Worm (Caenorhabditis elegans): ENCODE results near the gene K08H2.5.

- TF ChIP-seq nhr-76 (tag; optimal IDR thresholded peaks at IDR 0.05) (no peak), ama-1 (optimal IDR thresholded peaks at IDR 0.05) (no peak), sox-4 (tag; optimal IDR thresholded peaks at IDR 0.05) (no peak), dpl-1 (GFP tag; optimal IDR thresholded peaks at IDR 0.05) (no peak), nhr-12 (tag; optimal IDR thresholded peaks at IDR 0.05) (no peak), snpc-4 (tag; optimal IDR thresholded peaks at IDR 0.05) (no peak), rnt-1 (tag; optimal IDR thresholded peaks at IDR 0.05) (no peak), ceh-82 (tag; optimal IDR thresholded peaks at IDR 0.05) (peak in 1 of 3 experiments; percentile 2), vab-15 (tag; optimal IDR thresholded peaks at IDR 0.05) (no peak), unc-62 (GFP tag; optimal IDR thresholded peaks at IDR 0.05) (no peak), fos-1 (tag; optimal IDR thresholded peaks at IDR 0.05) (no peak), nhr-11 (tag; optimal IDR thresholded peaks at IDR 0.05) (no peak), efl-3 (GFP tag; optimal IDR thresholded peaks at IDR 0.05) (no peak)
Observed at ce11 chrX:13283462-13283861, 41.3 kb upstream of the K08H2.5 start.
